Fruit fly (Drosophila melanogaster) whole organism, wandering third instar larva: ENCODE measurements around the gene CG5111.

Source experiments
- Abd-B ChIP-seq: fragments of >200 bp; optimal IDR thresholded peaks from 2 replicates; lab custom pipeline; 2017; ENCODE audit warnings: missing biosample characterization, missing genetic modification characterization
- CG32264 ChIP-seq: fragments of 200-800 bp; sonication (Bioruptor generic); optimal IDR thresholded peaks from 2 replicates; lab custom pipeline; 2016; ENCODE audit warnings: missing biosample characterization, missing genetic modification characterization
- CG9705 ChIP-seq: fragments of 200-800 bp; sonication (Bioruptor generic); optimal IDR thresholded peaks from 2 replicates; lab custom pipeline; 2018; ENCODE audit warnings: missing biosample characterization, mild to moderate bottlenecking, missing genetic modification characterization
- CrebA ChIP-seq: fragments of 200-800 bp; sonication (Bioruptor generic); optimal IDR thresholded peaks from 2 replicates; lab custom pipeline; 2016; ENCODE audit warnings: missing biosample characterization, mild to moderate bottlenecking, missing genetic modification characterization, borderline replicate concordance
- Dfd ChIP-seq: fragments of >200 bp; optimal IDR thresholded peaks from 2 replicates; lab custom pipeline; 2017; ENCODE audit warnings: missing biosample characterization, missing genetic modification characterization
- Dif ChIP-seq: fragments of 200-275, 200-300 bp; sonication (Bioruptor generic); optimal IDR thresholded peaks from 2 replicates; lab custom pipeline; 2018; ENCODE audit warnings: missing biosample characterization, missing genetic modification characterization; ENCODE audit not compliant: partially characterized antibody
- GATAd ChIP-seq: sonication (Bioruptor generic); optimal IDR thresholded peaks from 2 replicates; lab custom pipeline; 2016; ENCODE audit warnings: missing biosample characterization, missing genetic modification characterization
- HLH106 ChIP-seq: fragments of 200-800 bp; optimal IDR thresholded peaks from 3 replicates; lab custom pipeline; 2019; ENCODE audit warnings: missing biosample characterization, mild to moderate bottlenecking, missing genetic modification characterization, moderate library complexity
- Hnf4 ChIP-seq: fragments of 200-800 bp; sonication (Bioruptor generic); optimal IDR thresholded peaks from 2 replicates; lab custom pipeline; 2016; ENCODE audit warnings: missing biosample characterization, mild to moderate bottlenecking, missing genetic modification characterization
- Hr78 ChIP-seq: fragments of >200 bp; optimal IDR thresholded peaks from 2 replicates; lab custom pipeline; 2017; ENCODE audit warnings: missing biosample characterization, missing genetic modification characterization
- Hr83 ChIP-seq: fragments of 200-300 bp; sonication (Bioruptor generic); optimal IDR thresholded peaks from 2 replicates; lab custom pipeline; 2016; ENCODE audit warnings: missing biosample characterization, mild to moderate bottlenecking, missing genetic modification characterization, moderate library complexity; ENCODE audit not compliant: poor library complexity, severe bottlenecking
- Jra ChIP-seq: sonication (Bioruptor generic); optimal IDR thresholded peaks from 2 replicates; lab custom pipeline; 2016; ENCODE audit warnings: missing biosample characterization, missing genetic modification characterization
- Mio ChIP-seq: sonication (Bioruptor generic); optimal IDR thresholded peaks from 2 replicates; lab custom pipeline; 2016; ENCODE audit warnings: missing biosample characterization, missing genetic modification characterization
- Myc ChIP-seq: fragments of >200 bp; optimal IDR thresholded peaks from 2 replicates; lab custom pipeline; 2017
- N ChIP-seq: fragments of >200 bp; optimal IDR thresholded peaks from 2 replicates; lab custom pipeline; 2018; ENCODE audit warnings: missing biosample characterization, missing external identifiers, missing genetic modification characterization
- OdsH ChIP-seq: fragments of 200-800 bp; sonication (Bioruptor generic); optimal IDR thresholded peaks from 2 replicates; lab custom pipeline; 2016; ENCODE audit warnings: missing biosample characterization, mild to moderate bottlenecking, missing genetic modification characterization
- Rel ChIP-seq, 2 experiments: fragments of 200-800 bp; sonication (Bioruptor generic) in 1 of 2; optimal IDR thresholded peaks; 2 replicates in 1 of 2; 3 replicates in 1 of 2; lab custom pipeline; 2016 to 2019; ENCODE audit warnings: mild to moderate bottlenecking in 2 of 2, missing biosample characterization in 2 of 2, missing genetic modification characterization in 2 of 2, moderate library complexity in 1 of 2
- Sp1 ChIP-seq: fragments of 200-800 bp; sonication (Bioruptor generic); optimal IDR thresholded peaks from 3 replicates; lab custom pipeline; 2019; ENCODE audit warnings: missing biosample characterization, mild to moderate bottlenecking, missing genetic modification characterization, moderate library complexity
- Vsx2 ChIP-seq: fragments of 200-300, 225-300 bp; sonication (Bioruptor generic); optimal IDR thresholded peaks from 2 replicates; lab custom pipeline; 2018; ENCODE audit warnings: missing biosample characterization, missing genetic modification characterization; ENCODE audit not compliant: partially characterized antibody
- br ChIP-seq: fragments of 200-800 bp; sonication (Bioruptor generic); optimal IDR thresholded peaks from 2 replicates; lab custom pipeline; 2016; ENCODE audit warnings: missing biosample characterization, missing genetic modification characterization
- brk ChIP-seq: fragments of 200-800 bp; sonication (Bioruptor generic); optimal IDR thresholded peaks from 2 replicates; lab custom pipeline; 2016; ENCODE audit warnings: missing biosample characterization, mild to moderate bottlenecking, missing genetic modification characterization
- dl ChIP-seq, 2 experiments: fragments of 175-275, 200-275 bp in 1 of 2; fragments of 200-275 bp in 1 of 2; sonication (Bioruptor generic); optimal IDR thresholded peaks; lab custom pipeline; 2018; ENCODE audit warnings: mild to moderate bottlenecking in 2 of 2, missing biosample characterization in 2 of 2, missing genetic modification characterization in 2 of 2, moderate library complexity in 2 of 2; ENCODE audit not compliant: partially characterized antibody in 2 of 2, insufficient read depth in 1 of 2
- dmrt93B ChIP-seq: fragments of 200-800 bp; sonication (Bioruptor generic); optimal IDR thresholded peaks from 2 replicates; lab custom pipeline; 2018; ENCODE audit warnings: missing biosample characterization, mild to moderate bottlenecking, missing genetic modification characterization
- dsf ChIP-seq: sonication (Bioruptor generic); optimal IDR thresholded peaks from 2 replicates; lab custom pipeline; 2016; ENCODE audit warnings: missing biosample characterization, missing genetic modification characterization, borderline replicate concordance
- ey ChIP-seq: fragments of 200-800 bp; sonication (Bioruptor generic); optimal IDR thresholded peaks from 2 replicates; lab custom pipeline; 2016; ENCODE audit warnings: missing biosample characterization, missing genetic modification characterization
- foxo ChIP-seq, 2 experiments: fragments of 200-800 bp; sonication (Bioruptor generic); optimal IDR thresholded peaks; 2 replicates in 1 of 2; 3 replicates in 1 of 2; lab custom pipeline; 2016 to 2017; ENCODE audit warnings: missing biosample characterization in 2 of 2, missing genetic modification characterization in 2 of 2
- fru ChIP-seq: fragments of 200-800 bp; sonication (Bioruptor generic); optimal IDR thresholded peaks from 3 replicates; lab custom pipeline; 2016; ENCODE audit warnings: missing biosample characterization, mild to moderate bottlenecking, missing genetic modification characterization
- h ChIP-seq: fragments of 200-800 bp; sonication (Bioruptor generic); optimal IDR thresholded peaks from 3 replicates; lab custom pipeline; 2016; ENCODE audit warnings: missing biosample characterization, mild to moderate bottlenecking, missing genetic modification characterization
- jim ChIP-seq: fragments of 175-275, 200-325 bp; sonication (Bioruptor generic); optimal IDR thresholded peaks from 2 replicates; lab custom pipeline; 2016; ENCODE audit warnings: missing biosample characterization, mild to moderate bottlenecking, missing genetic modification characterization
- lola ChIP-seq: fragments of >200 bp; optimal IDR thresholded peaks from 2 replicates; lab custom pipeline; 2017; ENCODE audit warnings: missing biosample characterization, missing genetic modification characterization
- pan ChIP-seq: fragments of >200 bp; optimal IDR thresholded peaks from 2 replicates; lab custom pipeline; 2017
- psq ChIP-seq: fragments of 200-800 bp; sonication (Bioruptor generic); optimal IDR thresholded peaks from 3 replicates; lab custom pipeline; 2017; ENCODE audit warnings: missing biosample characterization, mild to moderate bottlenecking, missing genetic modification characterization, moderate library complexity
- rgr ChIP-seq: fragments of 200-800 bp; sonication (Bioruptor generic); optimal IDR thresholded peaks from 3 replicates; lab custom pipeline; 2016; ENCODE audit warnings: missing biosample characterization, mild to moderate bottlenecking, missing genetic modification characterization
- sage ChIP-seq: fragments of 200-800 bp; sonication (Bioruptor generic); optimal IDR thresholded peaks from 2 replicates; lab custom pipeline; 2016; ENCODE audit warnings: missing biosample characterization, mild to moderate bottlenecking, missing genetic modification characterization
- sv ChIP-seq: fragments of 200-800 bp; sonication (Bioruptor generic); optimal IDR thresholded peaks from 3 replicates; lab custom pipeline; 2016; ENCODE audit warnings: missing biosample characterization, missing genetic modification characterization
- tai ChIP-seq: sonication (Bioruptor generic); optimal IDR thresholded peaks from 2 replicates; lab custom pipeline; 2016; ENCODE audit warnings: missing biosample characterization, missing genetic modification characterization
- usp ChIP-seq: fragments of >200 bp; optimal IDR thresholded peaks from 2 replicates; lab custom pipeline; 2017; ENCODE audit warnings: missing biosample characterization, missing genetic modification characterization
- woc ChIP-seq: sonication (Bioruptor generic); optimal IDR thresholded peaks from 2 replicates; lab custom pipeline; 2016; ENCODE audit warnings: missing biosample characterization, mild to moderate bottlenecking, missing genetic modification characterization

The CG5111 gene

dm6 chr3R:25493294-25494187 lies 12.5 kb upstream of the CG5111 start:
- TF ChIP-seq Mio (no peak), Myc (no peak), ey (no peak), Hnf4 (peak; percentile 67), rgr (no peak), dl (GFP tag; optimal IDR thresholded peaks at IDR 0.05; lab: Kevin White, UChicago; ENCODE audit: insufficient read depth in 1 of 2, partially characterized antibody in 2 of 2) (no peak), Rel (GFP tag; optimal IDR thresholded peaks at IDR 0.05; lab: Kevin White, UChicago) (peak; percentile 15), Rel (tag; optimal IDR thresholded peaks at IDR 0.05; lab: Kevin White, UChicago) (peak; percentile 4), Sp1 (GFP tag; lab: Kevin White, UChicago) (no peak), fru (GFP tag; lab: Kevin White, UChicago) (peak; percentile 6), sage (GFP tag; lab: Kevin White, UChicago) (peak; percentile 69), dmrt93B (GFP tag; lab: Kevin White, UChicago) (no peak), Hr78 (GFP tag; lab: Kevin White, UChicago) (no peak), tai (no peak), dsf (GFP tag; lab: Kevin White, UChicago) (no peak), Jra (GFP tag; lab: Kevin White, UChicago) (no peak), CG9705 (no peak), usp (GFP tag; lab: Kevin White, UChicago) (no peak), GATAd (no peak), OdsH (GFP tag; lab: Kevin White, UChicago) (peak; percentile 6), br (GFP tag; lab: Kevin White, UChicago) (no peak), foxo (GFP tag; optimal IDR thresholded peaks at IDR 0.05; lab: Kevin White, UChicago) (no peak), HLH106 (no peak), CG32264 (no peak), psq (GFP tag; lab: Kevin White, UChicago) (no peak), brk (GFP tag; lab: Kevin White, UChicago) (peak; percentile 45), CrebA (GFP tag; lab: Kevin White, UChicago) (no peak), Dfd (GFP tag; lab: Kevin White, UChicago) (no peak), lola (GFP tag; lab: Kevin White, UChicago) (no peak), sv (no peak), h (GFP tag; lab: Kevin White, UChicago) (no peak), Dif (no peak), Hr83 (GFP tag; lab: Kevin White, UChicago) (no peak), woc (no peak), jim (GFP tag; lab: Kevin White, UChicago) (no peak), N (GFP tag; lab: Kevin White, UChicago) (no peak), Vsx2 (GFP tag; lab: Kevin White, UChicago) (peak; percentile 18), pan (lab: Kevin White, UChicago) (no peak), Abd-B (no peak)

- TF ChIP-seq Rel (GFP tag; optimal IDR thresholded peaks at IDR 0.05; lab: Kevin White, UChicago) = no peak
- TF ChIP-seq Rel (tag; optimal IDR thresholded peaks at IDR 0.05; lab: Kevin White, UChicago) = no peak
- peak; percentile 55 for TF ChIP-seq N (GFP tag; lab: Kevin White, UChicago)
- no peak for TF ChIP-seq Sp1 (GFP tag; lab: Kevin White, UChicago)
These were observed 11.0 kb upstream of the CG5111 start, which contains the start of gene CG33494 for dm6 chr3R:25495072-25495471. CG33494 (minus strand) TSS chr3R:25495161.
